Worm (Caenorhabditis elegans) whole organism, mixed stage, embryonic: ENCODE measurements around the gene col-120.
"Not testable (repeated sequence)": the region's sequence is repeated elsewhere in the genome, so short reads cannot be mapped to it uniquely, and the experiment has no call there.

Experiments used
- M03D4.4 ChIP-seq: sonication (generic microtip); optimal IDR thresholded peaks from 2 replicates; lab custom pipeline; 2017; ENCODE audit warnings: mild to moderate bottlenecking, missing genetic modification characterization, missing compliant biosample characterization
- bed-3 ChIP-seq: fragments of 200-800 bp; sonication (Bioruptor generic); optimal IDR thresholded peaks from 3 replicates; lab custom pipeline; 2018; ENCODE audit warnings: mild to moderate bottlenecking, missing genetic modification characterization, moderate library complexity, missing compliant biosample characterization
- blmp-1 ChIP-seq: fragments of 150-350 bp; optimal IDR thresholded peaks from 2 replicates; lab custom pipeline; 2014; ENCODE audit warnings: missing biosample characterization, missing genetic modification characterization
- ceh-39 ChIP-seq: fragments of 150-350 bp; optimal IDR thresholded peaks from 2 replicates; lab custom pipeline; 2014; ENCODE audit warnings: missing biosample characterization, missing genetic modification characterization
- ceh-43 ChIP-seq: fragments of 200-800 bp; sonication (Bioruptor generic); optimal IDR thresholded peaks from 2 replicates; lab custom pipeline; 2018; ENCODE audit warnings: mild to moderate bottlenecking, missing genetic modification characterization, moderate library complexity, missing compliant biosample characterization
- ceh-83 ChIP-seq: fragments of 200-800 bp; sonication (Bioruptor generic); optimal IDR thresholded peaks from 2 replicates; lab custom pipeline; 2018; ENCODE audit warnings: mild to moderate bottlenecking, missing genetic modification characterization, missing compliant biosample characterization
- ces-1 ChIP-seq: fragments of 150-350 bp; optimal IDR thresholded peaks from 2 replicates; lab custom pipeline; 2014; ENCODE audit warnings: missing biosample characterization, missing genetic modification reagents, missing genetic modification characterization
- cnd-1 ChIP-seq: fragments of 200-800 bp; sonication (Bioruptor generic); optimal IDR thresholded peaks from 2 replicates; lab custom pipeline; 2018; ENCODE audit warnings: mild to moderate bottlenecking, missing genetic modification characterization, missing compliant biosample characterization
- drap-1 ChIP-seq: fragments of 200-800 bp; sonication (Bioruptor generic); optimal IDR thresholded peaks from 3 replicates; lab custom pipeline; 2018; ENCODE audit warnings: mild to moderate bottlenecking, missing genetic modification characterization, missing compliant biosample characterization
- elt-1 ChIP-seq: sonication (generic microtip); optimal IDR thresholded peaks from 2 replicates; lab custom pipeline; 2017; ENCODE audit warnings: missing genetic modification characterization, mild to moderate bottlenecking, missing compliant biosample characterization, antibody characterized with exemption, moderate library complexity, borderline replicate concordance; ENCODE audit not compliant: insufficient read depth
- elt-3 ChIP-seq: fragments of 150-350 bp; optimal IDR thresholded peaks from 2 replicates; lab custom pipeline; 2014; ENCODE audit warnings: missing biosample characterization, missing genetic modification characterization
- flh-1 ChIP-seq: fragments of 200-800 bp; sonication (Bioruptor generic); optimal IDR thresholded peaks from 2 replicates; lab custom pipeline; 2018; ENCODE audit warnings: mild to moderate bottlenecking, missing genetic modification characterization, moderate library complexity, missing compliant biosample characterization
- ham-2 ChIP-seq: fragments of 200-800 bp; sonication (Bioruptor generic); optimal IDR thresholded peaks from 2 replicates; lab custom pipeline; 2018; ENCODE audit warnings: mild to moderate bottlenecking, missing genetic modification characterization, missing compliant biosample characterization
- hlh-1 ChIP-seq: fragments of 150-350 bp; optimal IDR thresholded peaks from 2 replicates; lab custom pipeline; 2014; ENCODE audit warnings: missing biosample characterization, missing genetic modification reagents, missing genetic modification characterization
- lin-13 ChIP-seq: fragments of 150-350 bp; optimal IDR thresholded peaks from 2 replicates; lab custom pipeline; 2014; ENCODE audit warnings: missing biosample characterization, missing genetic modification characterization
- lin-32 ChIP-seq: fragments of 200-800 bp; sonication (Bioruptor generic); optimal IDR thresholded peaks from 2 replicates; lab custom pipeline; 2018; ENCODE audit warnings: mild to moderate bottlenecking, missing genetic modification characterization, missing compliant biosample characterization
- lsy-2 ChIP-seq: fragments of 150-350 bp; optimal IDR thresholded peaks from 2 replicates; lab custom pipeline; 2014; ENCODE audit warnings: missing biosample characterization, missing genetic modification characterization
- mab-5 ChIP-seq: fragments of 150-350 bp; optimal IDR thresholded peaks from 2 replicates; lab custom pipeline; 2014; ENCODE audit warnings: missing biosample characterization, missing genetic modification characterization
- mep-1 ChIP-seq: fragments of 150-350 bp; optimal IDR thresholded peaks from 2 replicates; lab custom pipeline; 2017; ENCODE audit warnings: missing biosample characterization, missing genetic modification reagents, missing genetic modification characterization, inconsistent platforms
- nhr-12 ChIP-seq: fragments of 150-350 bp; optimal IDR thresholded peaks from 2 replicates; lab custom pipeline; 2014; ENCODE audit warnings: missing biosample characterization, missing genetic modification characterization
- nhr-237 ChIP-seq: fragments of 150-350 bp; optimal IDR thresholded peaks from 2 replicates; lab custom pipeline; 2014; ENCODE audit warnings: missing biosample characterization, missing genetic modification characterization
- nhr-28 ChIP-seq: fragments of 150-350 bp; optimal IDR thresholded peaks from 2 replicates; lab custom pipeline; 2014; ENCODE audit warnings: missing biosample characterization, missing genetic modification characterization
- nhr-76 ChIP-seq: sonication (generic microtip); optimal IDR thresholded peaks from 2 replicates; lab custom pipeline; 2017; ENCODE audit warnings: missing biosample characterization, missing genetic modification characterization
- pha-4 ChIP-seq: fragments of 150-350 bp; optimal IDR thresholded peaks from 2 replicates; lab custom pipeline; 2018; ENCODE audit warnings: missing biosample characterization, missing genetic modification reagents, missing genetic modification characterization
- sem-2 ChIP-seq: fragments of 200-800 bp; sonication (Bioruptor generic); optimal IDR thresholded peaks from 2 replicates; lab custom pipeline; 2018; ENCODE audit warnings: mild to moderate bottlenecking, missing genetic modification characterization, missing compliant biosample characterization
- snpc-4 ChIP-seq: fragments of 150-350 bp; optimal IDR thresholded peaks from 2 replicates; lab custom pipeline; 2014; ENCODE audit warnings: missing biosample characterization, missing genetic modification characterization
- sptf-1 ChIP-seq: sonication (generic microtip); optimal IDR thresholded peaks from 2 replicates; lab custom pipeline; 2017; ENCODE audit warnings: mild to moderate bottlenecking, missing genetic modification characterization, moderate library complexity, missing compliant biosample characterization
- tbx-8 ChIP-seq: fragments of 200-800 bp; sonication (Bioruptor generic); optimal IDR thresholded peaks from 2 replicates; lab custom pipeline; 2018; ENCODE audit warnings: mild to moderate bottlenecking, missing genetic modification characterization, moderate library complexity, missing compliant biosample characterization
- unc-120 ChIP-seq: sonication (generic microtip); optimal IDR thresholded peaks from 2 replicates; lab custom pipeline; 2017; ENCODE audit warnings: missing genetic modification characterization, missing compliant biosample characterization; ENCODE audit not compliant: poor library complexity, severe bottlenecking
- unc-39 ChIP-seq: fragments of 150-350 bp; optimal IDR thresholded peaks from 2 replicates; lab custom pipeline; 2014; ENCODE audit warnings: missing biosample characterization, missing genetic modification characterization
- unc-62 ChIP-seq: fragments of 150-350 bp; optimal IDR thresholded peaks from 2 replicates; lab custom pipeline; 2014; ENCODE audit warnings: missing biosample characterization, missing genetic modification reagents, missing genetic modification characterization
- ztf-11 ChIP-seq: fragments of 150-350 bp; optimal IDR thresholded peaks from 2 replicates; lab custom pipeline; 2014; ENCODE audit warnings: missing biosample characterization, missing genetic modification characterization

The col-120 gene

ce11 chrIV:9299145-9299544 lies 37.6 kb upstream of the col-120 start, which contains the start of gene F49C12.2:
Gene F49C12.2, minus strand, starts transcription at chrIV:9299245.
- TF ChIP-seq ceh-83 (GFP tag; lab: Kevin White, UChicago) (no peak), unc-39 (tag; lab: Kevin White, UChicago) (no peak), nhr-237 (no peak), lin-32 (GFP tag; lab: Kevin White, UChicago) (no peak), M03D4.4 (tag; lab: Kevin White, UChicago) (no peak), snpc-4 (tag; lab: Kevin White, UChicago) (no peak), ceh-39 (tag; lab: Kevin White, UChicago) (no peak), sptf-1 (tag; lab: Kevin White, UChicago) (no peak), tbx-8 (GFP tag; lab: Kevin White, UChicago) (no peak), lin-13 (tag; lab: Kevin White, UChicago) (no peak), mab-5 (tag; lab: Kevin White, UChicago) (no peak), unc-120 (tag; lab: Kevin White, UChicago) (no peak), nhr-12 (tag; lab: Kevin White, UChicago) (no peak), elt-3 (tag; lab: Kevin White, UChicago) (no peak), hlh-1 (tag; lab: Kevin White, UChicago) (no peak), mep-1 (tag; lab: Kevin White, UChicago) (no peak), bed-3 (GFP tag; lab: Kevin White, UChicago) (no peak), nhr-76 (tag; lab: Kevin White, UChicago) (no peak)

DNA sequence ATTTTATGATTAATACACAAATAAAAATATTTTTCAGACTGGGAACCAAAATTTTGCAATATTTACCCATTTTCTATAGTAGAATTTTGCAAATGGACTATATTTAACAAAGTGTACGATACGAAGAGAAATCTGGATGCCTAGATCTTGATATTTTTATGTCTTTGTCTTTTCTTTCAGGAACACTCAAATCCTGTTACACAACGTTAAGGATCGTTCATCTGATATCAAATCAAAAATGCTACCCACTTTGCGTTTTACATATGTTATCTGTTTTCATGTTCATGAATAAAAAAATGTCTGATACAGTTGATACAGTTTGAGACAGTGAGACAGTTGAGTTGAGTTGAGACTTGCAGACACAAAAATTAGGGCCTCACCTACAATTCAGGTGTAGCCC lies 34.7 kb upstream of the col-120 start, which contains the start of gene F49C12.1:
F49C12.1 (minus strand) TSS at position 70 of the 400 bp plus-strand sequence.
- TF ChIP-seq ces-1 (no peak), unc-39 (tag; lab: Kevin White, UChicago) (no peak), unc-120 (tag; lab: Kevin White, UChicago) (no peak), nhr-237 (no peak), sem-2 (GFP tag; lab: Kevin White, UChicago) (no peak), ztf-11 (tag; lab: Kevin White, UChicago) (no peak)

ce11 chrIV:9293825-9294224 lies 32.2 kb upstream of the col-120 start, which contains the start of gene nhr-264:
Gene nhr-264, minus strand, starts transcription at chrIV:9293925.
- not testable (repeated sequence) for TF ChIP-seq M03D4.4, nhr-76, elt-3 (tag; lab: Kevin White, UChicago)

DNA sequence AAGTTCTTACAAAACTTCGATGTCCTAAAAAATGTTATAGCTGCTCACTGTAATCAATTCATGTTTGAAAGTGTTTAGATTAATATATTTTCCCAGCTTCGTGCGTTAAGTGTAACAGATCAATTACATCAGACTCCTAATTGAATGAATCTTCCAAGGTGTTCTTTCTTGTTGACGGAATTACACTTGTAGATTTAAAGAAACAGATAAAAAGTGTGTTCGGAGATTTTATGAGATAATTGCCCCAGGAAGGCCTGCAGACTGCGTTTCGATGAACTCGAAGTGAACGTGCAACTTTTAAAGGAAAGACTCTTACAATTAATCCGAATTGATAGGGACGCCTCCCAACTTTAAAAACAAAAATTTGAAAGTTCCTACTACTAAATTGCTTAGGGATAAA lies 28.0 kb upstream of the col-120 start:
- TF ChIP-seq sptf-1 (tag; lab: Kevin White, UChicago), result no peak
- TF ChIP-seq, all 35 proteins: peak for 0

- TF ChIP-seq ceh-39, snpc-4, nhr-28 (tag; lab: Kevin White, UChicago): not testable (repeated sequence)
These were observed 24.7 kb upstream of the col-120 start, which contains the start of gene nhr-267 for ce11 chrIV:9286305-9286704. Gene nhr-267, minus strand, starts transcription at chrIV:9286405.

- TF ChIP-seq mab-5 (tag; lab: Kevin White, UChicago) (no peak), pha-4 (tag; lab: Kevin White, UChicago) (no peak), ceh-43 (GFP tag; lab: Kevin White, UChicago) (no peak), sem-2 (GFP tag; lab: Kevin White, UChicago) (no peak), unc-62 (GFP tag; lab: Kevin White, UChicago) (no peak), unc-120 (tag; lab: Kevin White, UChicago) (peak; percentile 10), bed-3 (GFP tag; lab: Kevin White, UChicago) (no peak)
These were observed 12.5 kb upstream of the col-120 start, which contains the start of gene nmy-3 for ce11 chrIV:9274008-9274529. Gene nmy-3, plus strand, starts transcription at chrIV:9274479.

DNA sequence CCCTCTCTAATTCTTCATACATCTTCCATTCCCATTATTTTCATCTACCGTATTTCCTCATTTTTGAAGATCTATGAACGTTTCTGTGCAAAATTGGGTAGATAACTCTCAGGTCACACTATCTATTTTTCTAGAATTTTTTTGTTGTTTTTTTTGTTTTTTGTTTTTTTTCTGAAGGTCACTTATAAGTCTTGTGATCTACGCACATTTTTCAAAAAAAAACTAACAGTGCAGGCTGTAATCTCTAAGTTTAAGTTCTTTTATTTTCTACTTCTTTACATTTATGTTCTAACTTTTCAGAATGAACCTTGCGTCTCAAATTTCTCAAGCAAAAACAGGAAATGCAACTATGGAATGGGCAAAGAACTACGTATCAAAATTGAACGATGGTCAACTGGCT lies 8.2 kb upstream of the col-120 start, which contains the start of gene flh-3:
flh-3 (plus strand) TSS at position 301 of the 400 bp plus-strand sequence.
- TF ChIP-seq elt-3 (tag; lab: Kevin White, UChicago) (no peak), lsy-2 (tag; lab: Kevin White, UChicago) (no peak), flh-1 (no peak), elt-1 (tag; lab: Kevin White, UChicago) (no peak), ham-2 (GFP tag; lab: Kevin White, UChicago) (no peak), ceh-39 (tag; lab: Kevin White, UChicago) (no peak), nhr-28 (tag; lab: Kevin White, UChicago) (no peak), unc-120 (tag; lab: Kevin White, UChicago) (no peak), unc-39 (tag; lab: Kevin White, UChicago) (no peak), sem-2 (GFP tag; lab: Kevin White, UChicago) (no peak), unc-62 (GFP tag; lab: Kevin White, UChicago) (no peak), lin-13 (tag; lab: Kevin White, UChicago) (no peak), nhr-12 (tag; lab: Kevin White, UChicago) (no peak), nhr-237 (no peak), cnd-1 (tag; lab: Kevin White, UChicago) (no peak), drap-1 (no peak), blmp-1 (tag; lab: Kevin White, UChicago) (no peak), lin-32 (GFP tag; lab: Kevin White, UChicago) (no peak), mab-5 (tag; lab: Kevin White, UChicago) (no peak)
